Fruit fly (Drosophila melanogaster) whole organism, wandering third instar larva: ENCODE results near the gene nmo.
A peak's percentile ranks its signal among the peaks of the same experiment; 100 is the strongest.

Experiments used
- Abd-B ChIP-seq: fragments of >200 bp; optimal IDR thresholded peaks from 2 replicates; lab custom pipeline; 2017; ENCODE audit warnings: missing biosample characterization, missing genetic modification characterization
- CG32264 ChIP-seq: fragments of 200-800 bp; sonication (Bioruptor generic); optimal IDR thresholded peaks from 2 replicates; lab custom pipeline; 2016; ENCODE audit warnings: missing biosample characterization, missing genetic modification characterization
- CG9705 ChIP-seq: fragments of 200-800 bp; sonication (Bioruptor generic); optimal IDR thresholded peaks from 2 replicates; lab custom pipeline; 2018; ENCODE audit warnings: missing biosample characterization, mild to moderate bottlenecking, missing genetic modification characterization
- CrebA ChIP-seq: fragments of 200-800 bp; sonication (Bioruptor generic); optimal IDR thresholded peaks from 2 replicates; lab custom pipeline; 2016; ENCODE audit warnings: missing biosample characterization, mild to moderate bottlenecking, missing genetic modification characterization, borderline replicate concordance
- Dfd ChIP-seq: fragments of >200 bp; optimal IDR thresholded peaks from 2 replicates; lab custom pipeline; 2017; ENCODE audit warnings: missing biosample characterization, missing genetic modification characterization
- Dif ChIP-seq: fragments of 200-275, 200-300 bp; sonication (Bioruptor generic); optimal IDR thresholded peaks from 2 replicates; lab custom pipeline; 2018; ENCODE audit warnings: missing biosample characterization, missing genetic modification characterization; ENCODE audit not compliant: partially characterized antibody
- GATAd ChIP-seq: sonication (Bioruptor generic); optimal IDR thresholded peaks from 2 replicates; lab custom pipeline; 2016; ENCODE audit warnings: missing biosample characterization, missing genetic modification characterization
- HLH106 ChIP-seq: fragments of 200-800 bp; optimal IDR thresholded peaks from 3 replicates; lab custom pipeline; 2019; ENCODE audit warnings: missing biosample characterization, mild to moderate bottlenecking, missing genetic modification characterization, moderate library complexity
- Hnf4 ChIP-seq: fragments of 200-800 bp; sonication (Bioruptor generic); optimal IDR thresholded peaks from 2 replicates; lab custom pipeline; 2016; ENCODE audit warnings: missing biosample characterization, mild to moderate bottlenecking, missing genetic modification characterization
- Hr78 ChIP-seq: fragments of >200 bp; optimal IDR thresholded peaks from 2 replicates; lab custom pipeline; 2017; ENCODE audit warnings: missing biosample characterization, missing genetic modification characterization
- Hr83 ChIP-seq: fragments of 200-300 bp; sonication (Bioruptor generic); optimal IDR thresholded peaks from 2 replicates; lab custom pipeline; 2016; ENCODE audit warnings: missing biosample characterization, mild to moderate bottlenecking, missing genetic modification characterization, moderate library complexity; ENCODE audit not compliant: poor library complexity, severe bottlenecking
- Jra ChIP-seq: sonication (Bioruptor generic); optimal IDR thresholded peaks from 2 replicates; lab custom pipeline; 2016; ENCODE audit warnings: missing biosample characterization, missing genetic modification characterization
- Mio ChIP-seq: sonication (Bioruptor generic); optimal IDR thresholded peaks from 2 replicates; lab custom pipeline; 2016; ENCODE audit warnings: missing biosample characterization, missing genetic modification characterization
- Myc ChIP-seq: fragments of >200 bp; optimal IDR thresholded peaks from 2 replicates; lab custom pipeline; 2017
- N ChIP-seq: fragments of >200 bp; optimal IDR thresholded peaks from 2 replicates; lab custom pipeline; 2018; ENCODE audit warnings: missing biosample characterization, missing external identifiers, missing genetic modification characterization
- OdsH ChIP-seq: fragments of 200-800 bp; sonication (Bioruptor generic); optimal IDR thresholded peaks from 2 replicates; lab custom pipeline; 2016; ENCODE audit warnings: missing biosample characterization, mild to moderate bottlenecking, missing genetic modification characterization
- Rel ChIP-seq, 2 experiments: fragments of 200-800 bp; sonication (Bioruptor generic) in 1 of 2; optimal IDR thresholded peaks; 2 replicates in 1 of 2; 3 replicates in 1 of 2; lab custom pipeline; 2016 to 2019; ENCODE audit warnings: mild to moderate bottlenecking in 2 of 2, missing biosample characterization in 2 of 2, missing genetic modification characterization in 2 of 2, moderate library complexity in 1 of 2
- Sp1 ChIP-seq: fragments of 200-800 bp; sonication (Bioruptor generic); optimal IDR thresholded peaks from 3 replicates; lab custom pipeline; 2019; ENCODE audit warnings: missing biosample characterization, mild to moderate bottlenecking, missing genetic modification characterization, moderate library complexity
- Vsx2 ChIP-seq: fragments of 200-300, 225-300 bp; sonication (Bioruptor generic); optimal IDR thresholded peaks from 2 replicates; lab custom pipeline; 2018; ENCODE audit warnings: missing biosample characterization, missing genetic modification characterization; ENCODE audit not compliant: partially characterized antibody
- br ChIP-seq: fragments of 200-800 bp; sonication (Bioruptor generic); optimal IDR thresholded peaks from 2 replicates; lab custom pipeline; 2016; ENCODE audit warnings: missing biosample characterization, missing genetic modification characterization
- brk ChIP-seq: fragments of 200-800 bp; sonication (Bioruptor generic); optimal IDR thresholded peaks from 2 replicates; lab custom pipeline; 2016; ENCODE audit warnings: missing biosample characterization, mild to moderate bottlenecking, missing genetic modification characterization
- dl ChIP-seq, 2 experiments: fragments of 175-275, 200-275 bp in 1 of 2; fragments of 200-275 bp in 1 of 2; sonication (Bioruptor generic); optimal IDR thresholded peaks; lab custom pipeline; 2018; ENCODE audit warnings: mild to moderate bottlenecking in 2 of 2, missing biosample characterization in 2 of 2, missing genetic modification characterization in 2 of 2, moderate library complexity in 2 of 2; ENCODE audit not compliant: partially characterized antibody in 2 of 2, insufficient read depth in 1 of 2
- dmrt93B ChIP-seq: fragments of 200-800 bp; sonication (Bioruptor generic); optimal IDR thresholded peaks from 2 replicates; lab custom pipeline; 2018; ENCODE audit warnings: missing biosample characterization, mild to moderate bottlenecking, missing genetic modification characterization
- dsf ChIP-seq: sonication (Bioruptor generic); optimal IDR thresholded peaks from 2 replicates; lab custom pipeline; 2016; ENCODE audit warnings: missing biosample characterization, missing genetic modification characterization, borderline replicate concordance
- ey ChIP-seq: fragments of 200-800 bp; sonication (Bioruptor generic); optimal IDR thresholded peaks from 2 replicates; lab custom pipeline; 2016; ENCODE audit warnings: missing biosample characterization, missing genetic modification characterization
- foxo ChIP-seq, 2 experiments: fragments of 200-800 bp; sonication (Bioruptor generic); optimal IDR thresholded peaks; 2 replicates in 1 of 2; 3 replicates in 1 of 2; lab custom pipeline; 2016 to 2017; ENCODE audit warnings: missing biosample characterization in 2 of 2, missing genetic modification characterization in 2 of 2
- fru ChIP-seq: fragments of 200-800 bp; sonication (Bioruptor generic); optimal IDR thresholded peaks from 3 replicates; lab custom pipeline; 2016; ENCODE audit warnings: missing biosample characterization, mild to moderate bottlenecking, missing genetic modification characterization
- h ChIP-seq: fragments of 200-800 bp; sonication (Bioruptor generic); optimal IDR thresholded peaks from 3 replicates; lab custom pipeline; 2016; ENCODE audit warnings: missing biosample characterization, mild to moderate bottlenecking, missing genetic modification characterization
- jim ChIP-seq: fragments of 175-275, 200-325 bp; sonication (Bioruptor generic); optimal IDR thresholded peaks from 2 replicates; lab custom pipeline; 2016; ENCODE audit warnings: missing biosample characterization, mild to moderate bottlenecking, missing genetic modification characterization
- lola ChIP-seq: fragments of >200 bp; optimal IDR thresholded peaks from 2 replicates; lab custom pipeline; 2017; ENCODE audit warnings: missing biosample characterization, missing genetic modification characterization
- pan ChIP-seq: fragments of >200 bp; optimal IDR thresholded peaks from 2 replicates; lab custom pipeline; 2017
- psq ChIP-seq: fragments of 200-800 bp; sonication (Bioruptor generic); optimal IDR thresholded peaks from 3 replicates; lab custom pipeline; 2017; ENCODE audit warnings: missing biosample characterization, mild to moderate bottlenecking, missing genetic modification characterization, moderate library complexity
- rgr ChIP-seq: fragments of 200-800 bp; sonication (Bioruptor generic); optimal IDR thresholded peaks from 3 replicates; lab custom pipeline; 2016; ENCODE audit warnings: missing biosample characterization, mild to moderate bottlenecking, missing genetic modification characterization
- sage ChIP-seq: fragments of 200-800 bp; sonication (Bioruptor generic); optimal IDR thresholded peaks from 2 replicates; lab custom pipeline; 2016; ENCODE audit warnings: missing biosample characterization, mild to moderate bottlenecking, missing genetic modification characterization
- sv ChIP-seq: fragments of 200-800 bp; sonication (Bioruptor generic); optimal IDR thresholded peaks from 3 replicates; lab custom pipeline; 2016; ENCODE audit warnings: missing biosample characterization, missing genetic modification characterization
- tai ChIP-seq: sonication (Bioruptor generic); optimal IDR thresholded peaks from 2 replicates; lab custom pipeline; 2016; ENCODE audit warnings: missing biosample characterization, missing genetic modification characterization
- usp ChIP-seq: fragments of >200 bp; optimal IDR thresholded peaks from 2 replicates; lab custom pipeline; 2017; ENCODE audit warnings: missing biosample characterization, missing genetic modification characterization
- woc ChIP-seq: sonication (Bioruptor generic); optimal IDR thresholded peaks from 2 replicates; lab custom pipeline; 2016; ENCODE audit warnings: missing biosample characterization, mild to moderate bottlenecking, missing genetic modification characterization

Gene nmo

DNA sequence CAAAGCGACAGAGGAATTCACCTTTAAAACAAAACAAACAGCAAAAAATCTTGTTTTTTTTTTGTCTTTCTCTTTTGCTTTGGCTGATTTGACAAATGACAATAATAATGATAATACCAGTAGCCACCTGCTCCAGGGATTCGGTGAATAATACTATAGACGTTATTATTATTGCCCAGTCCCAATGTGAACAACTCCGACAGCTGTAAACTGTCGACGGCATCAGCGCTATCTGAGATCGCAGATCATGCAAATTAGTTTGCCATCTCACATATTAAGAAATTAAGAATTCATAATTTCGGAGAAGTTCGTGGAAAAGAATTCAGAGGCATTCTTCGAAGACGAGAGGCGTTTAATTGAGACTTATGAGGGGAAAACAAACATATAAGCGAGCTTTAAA is 107.4 kb downstream of the nmo start:
- no peak for TF ChIP-seq Dif (GFP tag; lab: Kevin White, UChicago)
- no peak for TF ChIP-seq OdsH (GFP tag; lab: Kevin White, UChicago)
- no peak for TF ChIP-seq ey (GFP tag; lab: Kevin White, UChicago)
- TF ChIP-seq Hr83 (GFP tag; lab: Kevin White, UChicago) = no peak
- no peak for TF ChIP-seq Dfd (GFP tag; lab: Kevin White, UChicago)
- TF ChIP-seq Vsx2 (GFP tag; lab: Kevin White, UChicago) = no peak
- no peak for TF ChIP-seq HLH106 (tag; lab: Kevin White, UChicago)
- no peak for TF ChIP-seq Abd-B
- TF ChIP-seq tai = no peak
- no peak for TF ChIP-seq CrebA (GFP tag; lab: Kevin White, UChicago)
- TF ChIP-seq woc = no peak

DNA sequence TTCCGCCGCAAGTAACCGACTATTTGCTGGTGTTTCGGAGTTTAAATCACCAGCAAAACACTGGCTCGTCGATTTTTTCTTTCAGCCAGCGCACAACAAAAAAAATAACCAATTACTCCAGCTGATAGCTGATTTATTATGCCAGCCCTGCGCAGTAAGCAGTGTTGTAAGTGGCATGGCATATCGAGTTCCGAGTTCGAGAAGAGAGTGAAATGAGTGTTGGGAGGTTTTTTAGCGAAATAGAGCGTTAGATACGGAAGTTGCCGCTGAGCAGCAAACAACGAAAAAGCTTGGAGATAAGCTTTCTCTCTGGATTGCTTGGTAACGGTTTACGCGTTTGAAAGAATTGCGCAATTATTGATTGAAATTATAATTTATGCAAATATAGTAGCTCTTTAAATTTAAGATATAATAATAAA is 112.8 kb downstream of the nmo start, which contains the start of gene CG7565:
Gene CG7565, minus strand, starts transcription at position 137 of the 419 bp plus-strand sequence.
- TF ChIP-seq lola (GFP tag; lab: Kevin White, UChicago) (no peak), CG32264 (peak; percentile 11), pan (lab: Kevin White, UChicago) (no peak), dsf (no peak), CG9705 (GFP tag; lab: Kevin White, UChicago) (no peak), tai (no peak), rgr (peak; percentile 81), usp (GFP tag; lab: Kevin White, UChicago) (no peak), jim (GFP tag; lab: Kevin White, UChicago) (no peak), fru (peak; percentile 58), Hnf4 (GFP tag; lab: Kevin White, UChicago) (peak; percentile 76), Mio (GFP tag; lab: Kevin White, UChicago) (no peak), dl (GFP tag; optimal IDR thresholded peaks at IDR 0.05; lab: Kevin White, UChicago; ENCODE audit: insufficient read depth in 1 of 2, partially characterized antibody in 2 of 2) (no peak), CrebA (GFP tag; lab: Kevin White, UChicago) (no peak), Sp1 (GFP tag; lab: Kevin White, UChicago) (peak; percentile 40), foxo (GFP tag; optimal IDR thresholded peaks at IDR 0.05; lab: Kevin White, UChicago) (peak in 1 of 2 experiments; percentile 75), dmrt93B (GFP tag; lab: Kevin White, UChicago) (no peak), Abd-B (no peak), HLH106 (tag; lab: Kevin White, UChicago) (peak; percentile 35), GATAd (no peak), Hr78 (GFP tag; lab: Kevin White, UChicago) (no peak), brk (GFP tag; lab: Kevin White, UChicago) (peak; percentile 54), Hr83 (GFP tag; lab: Kevin White, UChicago) (peak; percentile 23), Vsx2 (GFP tag; lab: Kevin White, UChicago) (no peak), Dfd (GFP tag; lab: Kevin White, UChicago) (no peak), br (GFP tag; lab: Kevin White, UChicago) (peak; percentile 58), OdsH (GFP tag; lab: Kevin White, UChicago) (peak; percentile 59), ey (GFP tag; lab: Kevin White, UChicago) (peak; percentile 49), Rel (GFP tag; optimal IDR thresholded peaks at IDR 0.05; lab: Kevin White, UChicago) (no peak), Rel (tag; optimal IDR thresholded peaks at IDR 0.05; lab: Kevin White, UChicago) (peak; percentile 61), Dif (GFP tag; lab: Kevin White, UChicago) (no peak), woc (peak; percentile 20), Myc (lab: Kevin White, UChicago) (no peak), sage (peak; percentile 10), N (GFP tag; lab: Kevin White, UChicago) (no peak), Jra (GFP tag; lab: Kevin White, UChicago) (peak; percentile 1), psq (GFP tag; lab: Kevin White, UChicago) (peak; percentile 14), h (GFP tag; lab: Kevin White, UChicago) (peak; percentile 72), sv (GFP tag; lab: Kevin White, UChicago) (no peak)
- TF ChIP-seq, all 38 proteins: peak for 18
